Worm (Caenorhabditis elegans): Measurements from ENCODE around the gene hgrs-1.

ce11 chrIV:8188421-8189112, 17.3 kb downstream of the hgrs-1 start:
- TF ChIP-seq hlh-26 (GFP tag; conservative IDR thresholded peaks at IDR 0.05) (no peak), F52B5.7 (tag; optimal IDR thresholded peaks at IDR 0.05) (no peak), attf-3 (GFP tag; conservative IDR thresholded peaks at IDR 0.05) (no peak)
